Fruit fly (Drosophila melanogaster): ENCODE measurements around the gene JMJD4.

Gene JMJD4

dm6 chr2L:18134615-18135014, 24.5 kb downstream of the JMJD4 start:
- TF ChIP-seq psq (optimal IDR thresholded peaks at IDR 0.05), result no peak
- TF ChIP-seq CG8478 (optimal IDR thresholded peaks at IDR 0.05), result no peak
- no peak for TF ChIP-seq usp (GFP tag; optimal IDR thresholded peaks at IDR 0.05)
- TF ChIP-seq Dll (optimal IDR thresholded peaks at IDR 0.05), result no peak
- no peak for TF ChIP-seq pan (optimal IDR thresholded peaks at IDR 0.05)
- TF ChIP-seq EcR (GFP tag; optimal IDR thresholded peaks at IDR 0.05), result no peak

- no peak for TF ChIP-seq pan (optimal IDR thresholded peaks at IDR 0.05)
Measured at dm6 chr2L:18125649-18126048, 33.4 kb downstream of the JMJD4 start, which contains the start of gene Grl36b. Grl36b (minus strand) TSS chr2L:18125749.

dm6 chr2L:18122920-18123319, 36.2 kb downstream of the JMJD4 start:
- no peak for TF ChIP-seq CG8478 (optimal IDR thresholded peaks at IDR 0.05)
- no peak for TF ChIP-seq psq (optimal IDR thresholded peaks at IDR 0.05)

DNA sequence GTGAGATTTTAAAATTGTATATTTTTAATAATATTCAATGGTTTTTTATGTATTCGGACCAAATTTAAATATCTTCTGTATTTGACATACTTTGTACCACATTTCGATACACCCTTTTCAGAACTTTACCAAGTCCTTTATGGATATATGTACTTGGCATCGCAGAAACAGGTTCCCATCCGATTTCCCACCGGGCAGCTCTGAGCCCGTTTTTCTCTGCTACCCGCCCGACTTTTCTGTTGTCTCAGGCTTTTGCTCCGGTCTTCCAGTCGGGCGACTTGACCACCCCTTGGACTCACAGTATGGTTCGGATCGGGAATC, 36.9 kb downstream of the JMJD4 start:
- no peak for TF ChIP-seq CG8478 (optimal IDR thresholded peaks at IDR 0.05)
- no peak for TF ChIP-seq usp (GFP tag; optimal IDR thresholded peaks at IDR 0.05)
- no peak for TF ChIP-seq EcR (GFP tag; optimal IDR thresholded peaks at IDR 0.05)
- TF ChIP-seq Dll (optimal IDR thresholded peaks at IDR 0.05), result no peak
- no peak for TF ChIP-seq pan (optimal IDR thresholded peaks at IDR 0.05)
- no peak for TF ChIP-seq psq (optimal IDR thresholded peaks at IDR 0.05)

- no peak for TF ChIP-seq usp (GFP tag; optimal IDR thresholded peaks at IDR 0.05)
- TF ChIP-seq Dll (optimal IDR thresholded peaks at IDR 0.05), result no peak
- no peak for TF ChIP-seq psq (optimal IDR thresholded peaks at IDR 0.05)
- TF ChIP-seq EcR (GFP tag; optimal IDR thresholded peaks at IDR 0.05), result no peak
- TF ChIP-seq CG8478 (optimal IDR thresholded peaks at IDR 0.05), result no peak
- no peak for TF ChIP-seq pan (optimal IDR thresholded peaks at IDR 0.05)
Measured at dm6 chr2L:18121367-18122230, 37.5 kb downstream of the JMJD4 start.

dm6 chr2L:18119643-18120042, 39.4 kb downstream of the JMJD4 start, which contains the start of gene CG5758:
CG5758 (plus strand) TSS chr2L:18119995.
- TF ChIP-seq usp (GFP tag; optimal IDR thresholded peaks at IDR 0.05), result no peak
- TF ChIP-seq psq (optimal IDR thresholded peaks at IDR 0.05), result no peak
- no peak for TF ChIP-seq pan (optimal IDR thresholded peaks at IDR 0.05)
- TF ChIP-seq Dll (optimal IDR thresholded peaks at IDR 0.05), result no peak
- TF ChIP-seq CG8478 (optimal IDR thresholded peaks at IDR 0.05), result no peak
- no peak for TF ChIP-seq EcR (GFP tag; optimal IDR thresholded peaks at IDR 0.05)

- TF ChIP-seq CG8478 (optimal IDR thresholded peaks at IDR 0.05) (no peak), EcR (GFP tag; optimal IDR thresholded peaks at IDR 0.05) (no peak), Dll (optimal IDR thresholded peaks at IDR 0.05) (no peak), pan (optimal IDR thresholded peaks at IDR 0.05) (no peak), psq (optimal IDR thresholded peaks at IDR 0.05) (no peak), usp (GFP tag; optimal IDR thresholded peaks at IDR 0.05) (no peak)
Measured at dm6 chr2L:18115104-18115503, 44.0 kb downstream of the JMJD4 start.

DNA sequence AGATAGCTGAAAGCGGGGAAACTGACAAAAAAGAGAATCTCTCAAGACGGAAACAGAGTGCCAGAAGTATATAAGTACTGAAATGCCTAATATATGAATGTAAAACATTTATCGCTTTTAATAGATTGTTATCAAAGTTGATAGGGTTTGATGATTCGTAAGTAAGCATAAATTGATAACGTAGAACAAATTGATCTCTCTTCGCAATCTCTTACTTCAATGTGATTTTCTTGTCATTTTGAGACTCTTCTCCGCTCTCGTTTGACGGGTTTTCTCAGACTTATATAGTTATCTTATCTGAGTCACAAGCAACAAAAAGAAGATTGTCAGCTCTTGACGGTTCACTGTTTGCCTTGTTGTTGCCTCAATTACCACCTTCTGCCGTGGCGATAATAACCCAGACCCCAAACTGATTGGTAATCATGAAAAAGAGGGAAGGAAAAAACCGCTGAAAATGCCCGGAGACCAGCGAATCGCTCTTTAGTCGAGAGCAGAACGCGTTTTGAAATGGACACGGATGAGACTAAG, 44.8 kb downstream of the JMJD4 start, which contains the start of gene CG15152:
TSS of gene CG15152 (plus strand) at position 372 of the 528 bp plus-strand sequence.
- TF ChIP-seq Dll (optimal IDR thresholded peaks at IDR 0.05), result no peak
- TF ChIP-seq EcR (GFP tag; optimal IDR thresholded peaks at IDR 0.05), result no peak

- TF ChIP-seq psq (optimal IDR thresholded peaks at IDR 0.05), result no peak
- TF ChIP-seq CG8478 (optimal IDR thresholded peaks at IDR 0.05), result no peak
- no peak for TF ChIP-seq Dll (optimal IDR thresholded peaks at IDR 0.05)
- no peak for TF ChIP-seq pan (optimal IDR thresholded peaks at IDR 0.05)
- no peak for TF ChIP-seq EcR (GFP tag; optimal IDR thresholded peaks at IDR 0.05)
- TF ChIP-seq usp (GFP tag; optimal IDR thresholded peaks at IDR 0.05), result no peak
Measured at dm6 chr2L:18113079-18113478, 46.0 kb downstream of the JMJD4 start, which contains the start of gene CG44476. CG44476 (minus strand) TSS chr2L:18113179.

dm6 chr2L:18112435-18112834, 46.6 kb downstream of the JMJD4 start:
- TF ChIP-seq usp (GFP tag; optimal IDR thresholded peaks at IDR 0.05), result no peak
- no peak for TF ChIP-seq Dll (optimal IDR thresholded peaks at IDR 0.05)
- TF ChIP-seq pan (optimal IDR thresholded peaks at IDR 0.05), result no peak
- TF ChIP-seq EcR (GFP tag; optimal IDR thresholded peaks at IDR 0.05), result no peak
- no peak for TF ChIP-seq CG8478 (optimal IDR thresholded peaks at IDR 0.05)
- TF ChIP-seq psq (optimal IDR thresholded peaks at IDR 0.05), result no peak

Measured in whole organism.